Fruit fly (Drosophila melanogaster) S2 (cell line): ENCODE measurements around the gene Crag.

ENCODE experiments used
- CG8478 ChIP-seq: fragments of >200 bp; optimal IDR thresholded peaks from 2 replicates; lab custom pipeline; 2018
- CTCF ChIP-seq, 2 experiments: fragments of >200 bp; optimal IDR thresholded peaks; 2 replicates each; lab custom pipeline; 2018

DNA sequence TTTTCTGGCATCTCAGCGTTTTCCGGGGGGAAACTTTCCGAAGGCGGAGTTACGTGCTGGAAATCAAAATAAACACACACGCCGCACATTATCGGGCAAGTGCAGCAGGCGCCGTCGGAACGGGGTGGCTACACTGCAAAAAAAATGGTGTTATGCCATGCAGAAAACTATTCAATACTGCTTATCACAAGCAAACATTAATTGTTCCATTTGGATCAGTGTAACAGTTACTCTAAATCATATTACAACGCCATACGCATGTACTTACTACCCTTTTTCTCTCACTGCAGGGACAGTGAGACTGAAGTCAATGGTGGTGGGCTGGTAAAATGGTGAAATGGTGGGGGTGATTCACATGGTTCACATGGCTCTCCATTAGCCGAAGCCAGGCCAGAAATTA is 35.3 kb downstream of the Crag start:
- TF ChIP-seq CG8478 (lab: Kevin White, UChicago) (no peak), CTCF (optimal IDR thresholded peaks at IDR 0.05; lab: Kevin White, UChicago) (no peak)
